Fruit fly (Drosophila melanogaster): Measurements from ENCODE around the gene lbe.

DNA sequence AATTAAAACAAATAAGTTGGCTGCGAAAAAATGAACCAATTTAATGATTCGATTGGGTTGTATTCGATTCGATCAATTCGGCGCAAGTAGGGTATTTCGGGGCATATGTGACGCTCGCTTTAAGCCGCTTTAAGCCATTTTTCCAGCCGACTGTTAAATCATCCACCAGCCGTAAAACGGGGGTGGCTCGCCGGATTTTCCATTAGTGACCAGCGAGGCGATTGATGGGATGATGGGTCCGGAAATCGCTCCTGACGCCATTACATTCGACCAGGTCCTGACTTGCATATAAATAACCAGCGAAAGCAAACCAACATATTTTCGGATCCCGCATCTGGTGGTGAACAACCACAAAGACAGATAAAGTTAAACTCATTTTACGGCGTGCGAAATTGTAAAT lies 23.9 kb upstream of the lbe start:
- TF ChIP-seq CG31627 (GFP tag; optimal IDR thresholded peaks at IDR 0.05) (no peak), CG16779 (tag; optimal IDR thresholded peaks at IDR 0.05) (no peak), Hr39 (GFP tag; optimal IDR thresholded peaks at IDR 0.05) (no peak), CG3919 (GFP tag; optimal IDR thresholded peaks at IDR 0.05) (no peak), Eip78C (GFP tag) (no peak), CG8319 (GFP tag; optimal IDR thresholded peaks at IDR 0.05) (no peak)

Measured in whole organism, prepupa.